Fruit fly (Drosophila melanogaster) whole organism, embryonic: ENCODE data around the gene CG9150.

ENCODE experiments used
- Antp ChIP-seq: fragments of 200-800 bp; sonication (Bioruptor generic); optimal IDR thresholded peaks from 3 replicates; lab custom pipeline; 2016; ENCODE audit warnings: missing biosample characterization, missing genetic modification characterization
- CG10274 ChIP-seq: fragments of 200-800 bp; sonication (Bioruptor generic); optimal IDR thresholded peaks from 3 replicates; lab custom pipeline; 2017; ENCODE audit warnings: missing biosample characterization, mild to moderate bottlenecking, missing genetic modification characterization
- CG11247 ChIP-seq: fragments of 200-800 bp; sonication (Bioruptor generic); IDR thresholded peaks from 2 replicates; pipeline ENCODE4 v1.3.6; 2022; ENCODE audit warnings: missing biosample characterization, missing genetic modification characterization
- CG11696 ChIP-seq: fragments of 200-800 bp; sonication (Bioruptor generic); IDR thresholded peaks from 2 replicates; pipeline ENCODE4 v1.3.6; 2022; ENCODE audit warnings: missing biosample characterization, missing genetic modification characterization
- CG12219 ChIP-seq: fragments of 200-800 bp; sonication (Bioruptor generic); optimal IDR thresholded peaks from 3 replicates; lab custom pipeline; 2018; ENCODE audit warnings: missing biosample characterization, mild to moderate bottlenecking, missing genetic modification characterization
- CG13624 ChIP-seq: fragments of 200-800 bp; sonication (Bioruptor generic); optimal IDR thresholded peaks from 2 replicates; lab custom pipeline; 2016; ENCODE audit warnings: missing biosample characterization, missing genetic modification characterization
- CG14965 ChIP-seq: fragments of 200-800 bp; sonication (Bioruptor generic); optimal IDR thresholded peaks from 2 replicates; lab custom pipeline; 2016; ENCODE audit warnings: missing biosample characterization, missing genetic modification characterization, borderline replicate concordance
- CG15479 ChIP-seq: fragments of 200-800 bp; sonication (Bioruptor generic); optimal IDR thresholded peaks from 3 replicates; lab custom pipeline; 2019; ENCODE audit warnings: missing biosample characterization, mild to moderate bottlenecking, missing genetic modification characterization, moderate library complexity
- CG1647 ChIP-seq: fragments of 200-800 bp; sonication (Bioruptor generic); optimal IDR thresholded peaks from 3 replicates; lab custom pipeline; 2016; ENCODE audit warnings: missing biosample characterization, missing genetic modification characterization
- CG16813 ChIP-seq: fragments of 200-800 bp; sonication (Bioruptor generic); IDR thresholded peaks from 3 replicates; pipeline ENCODE4 v1.3.6; 2022; ENCODE audit warnings: missing biosample characterization, missing genetic modification characterization; ENCODE audit not compliant: partially characterized antibody
- CG17612 ChIP-seq: fragments of 200-800 bp; sonication (Bioruptor generic); IDR thresholded peaks from 2 replicates; pipeline ENCODE4 v1.3.6; 2022; ENCODE audit warnings: missing biosample characterization, missing genetic modification characterization
- CG2116 ChIP-seq: fragments of 200-800 bp; sonication (Bioruptor generic); optimal IDR thresholded peaks from 3 replicates; lab custom pipeline; 2018; ENCODE audit warnings: missing biosample characterization, mild to moderate bottlenecking, missing genetic modification characterization
- CG30431 ChIP-seq: fragments of 200-800 bp; sonication (Bioruptor generic); optimal IDR thresholded peaks from 2 replicates; lab custom pipeline; 2017; ENCODE audit warnings: missing biosample characterization, missing genetic modification characterization
- CG33557 ChIP-seq: fragments of 200-800 bp; sonication (Bioruptor generic); optimal IDR thresholded peaks from 2 replicates; lab custom pipeline; 2019; ENCODE audit warnings: missing biosample characterization, mild to moderate bottlenecking, missing genetic modification characterization, moderate library complexity
- CG4282 ChIP-seq: fragments of 200-800 bp; sonication (Bioruptor generic); optimal IDR thresholded peaks from 2 replicates; lab custom pipeline; 2016; ENCODE audit warnings: missing biosample characterization, missing genetic modification characterization
- CG4617 ChIP-seq: fragments of 200-800 bp; sonication (Bioruptor generic); optimal IDR thresholded peaks from 3 replicates; lab custom pipeline; 2016; ENCODE audit warnings: missing biosample characterization, missing genetic modification characterization, borderline replicate concordance
- CG4730 ChIP-seq: fragments of 200-800 bp; sonication (Bioruptor generic); IDR thresholded peaks from 2 replicates; pipeline ENCODE4 v1.3.6; 2022; ENCODE audit warnings: missing biosample characterization, missing genetic modification characterization
- CG6689 ChIP-seq: fragments of 200-800 bp; sonication (Bioruptor generic); IDR thresholded peaks from 2 replicates; pipeline ENCODE4 v1.3.6; 2022; ENCODE audit warnings: missing biosample characterization, missing genetic modification characterization
- CG7556 ChIP-seq: fragments of 200-800 bp; sonication (Bioruptor generic); optimal IDR thresholded peaks from 2 replicates; lab custom pipeline; 2017; ENCODE audit warnings: missing biosample characterization, mild to moderate bottlenecking, missing genetic modification characterization
- CG7987 ChIP-seq: fragments of 200-800 bp; sonication (Bioruptor generic); optimal IDR thresholded peaks from 2 replicates; lab custom pipeline; 2018; ENCODE audit warnings: missing biosample characterization, mild to moderate bottlenecking, missing genetic modification characterization, moderate library complexity
- CG8281 ChIP-seq: fragments of 200-800 bp; sonication (Bioruptor generic); optimal IDR thresholded peaks from 2 replicates; lab custom pipeline; 2018; ENCODE audit warnings: missing biosample characterization, mild to moderate bottlenecking, missing genetic modification characterization, moderate library complexity
- CG8924 ChIP-seq: fragments of 200-800 bp; optimal IDR thresholded peaks from 3 replicates; lab custom pipeline; 2019; ENCODE audit warnings: missing biosample characterization, mild to moderate bottlenecking, missing genetic modification characterization, moderate library complexity
- CoRest ChIP-seq: fragments of 200-800 bp; sonication (Bioruptor generic); optimal IDR thresholded peaks from 3 replicates; lab custom pipeline; 2018; ENCODE audit warnings: missing biosample characterization, mild to moderate bottlenecking, missing genetic modification characterization, moderate library complexity
- D ChIP-seq, 2 experiments: fragments of 200-800 bp in 1 of 2; fragments of >200 bp in 1 of 2; sonication (Bioruptor generic) in 1 of 2; optimal IDR thresholded peaks; 2 replicates in 1 of 2; 3 replicates in 1 of 2; lab custom pipeline; 2017; ENCODE audit warnings: mild to moderate bottlenecking in 1 of 2, missing biosample characterization in 1 of 2, missing genetic modification characterization in 1 of 2, missing genetic modification reagents in 1 of 2
- Doc2 ChIP-seq: fragments of 200-800 bp; sonication (Bioruptor generic); IDR thresholded peaks from 2 replicates; pipeline ENCODE4 v1.3.6; 2022; ENCODE audit warnings: missing biosample characterization, missing genetic modification characterization
- Gsc ChIP-seq: fragments of 200-800 bp; sonication (Bioruptor generic); IDR thresholded peaks from 2 replicates; pipeline ENCODE4 v1.3.6; 2022; ENCODE audit warnings: missing biosample characterization, missing genetic modification characterization
- HmgZ ChIP-seq: fragments of 200-800 bp; sonication (Bioruptor generic); optimal IDR thresholded peaks from 2 replicates; lab custom pipeline; 2018; ENCODE audit warnings: missing biosample characterization, mild to moderate bottlenecking, missing genetic modification characterization
- Hmx ChIP-seq: fragments of 200-800 bp; sonication (Bioruptor generic); optimal IDR thresholded peaks from 2 replicates; lab custom pipeline; 2016; ENCODE audit warnings: missing biosample characterization, missing genetic modification characterization
- Hr51 ChIP-seq, 2 experiments: fragments of 200-800 bp; sonication (Bioruptor generic); optimal IDR thresholded peaks; 2 replicates in 1 of 2; 3 replicates in 1 of 2; lab custom pipeline; 2016 to 2018; ENCODE audit warnings: missing biosample characterization in 2 of 2, missing genetic modification characterization in 2 of 2, mild to moderate bottlenecking in 1 of 2, moderate library complexity in 1 of 2
- Lpt ChIP-seq: fragments of >200 bp; optimal IDR thresholded peaks from 2 replicates; lab custom pipeline; 2018; ENCODE audit warnings: missing biosample characterization, missing genetic modification characterization
- Mes4 ChIP-seq: fragments of 200-800 bp; sonication (Bioruptor generic); optimal IDR thresholded peaks from 2 replicates; lab custom pipeline; 2016; ENCODE audit warnings: missing biosample characterization, missing genetic modification characterization
- Ptx1 ChIP-seq: fragments of 200-800 bp; sonication (Bioruptor generic); IDR thresholded peaks from 2 replicates; pipeline ENCODE4 v1.3.6; 2022; ENCODE audit warnings: missing biosample characterization, missing genetic modification characterization
- Sry-β ChIP-seq: fragments of 200-800 bp; sonication (Bioruptor generic); optimal IDR thresholded peaks from 2 replicates; lab custom pipeline; 2018; ENCODE audit warnings: missing biosample characterization, mild to moderate bottlenecking, missing genetic modification characterization, moderate library complexity
- Xrp1 ChIP-seq: fragments of 200-800 bp; sonication (Bioruptor generic); IDR thresholded peaks from 2 replicates; pipeline ENCODE4 v1.3.6; 2022; ENCODE audit warnings: missing biosample characterization, missing genetic modification characterization
- al ChIP-seq: fragments of 200-800 bp; sonication (Bioruptor generic); IDR thresholded peaks from 2 replicates; pipeline ENCODE4 v1.3.6; 2022; ENCODE audit warnings: missing biosample characterization, missing genetic modification characterization
- ap ChIP-seq: fragments of 200-800 bp; sonication (Bioruptor generic); IDR thresholded peaks from 2 replicates; pipeline ENCODE4 v1.3.6; 2022; ENCODE audit warnings: missing biosample characterization, missing genetic modification characterization
- btn ChIP-seq: fragments of 200-800 bp; sonication (Bioruptor generic); optimal IDR thresholded peaks from 2 replicates; lab custom pipeline; 2016; ENCODE audit warnings: missing biosample characterization, missing genetic modification characterization
- cas ChIP-seq: fragments of 200-800 bp; sonication (Bioruptor generic); IDR thresholded peaks from 2 replicates; pipeline ENCODE4 v1.3.6; 2022; ENCODE audit warnings: missing biosample characterization, missing genetic modification characterization
- dan ChIP-seq: fragments of 200-800 bp; sonication (Bioruptor generic); IDR thresholded peaks from 2 replicates; pipeline ENCODE4 v1.3.6; 2022; ENCODE audit warnings: missing biosample characterization, missing genetic modification characterization
- dm ChIP-seq: fragments of 200-800 bp; sonication (Bioruptor generic); optimal IDR thresholded peaks from 3 replicates; lab custom pipeline; 2016; ENCODE audit warnings: missing biosample characterization, missing genetic modification characterization
- emc ChIP-seq: fragments of 200-800 bp; sonication (Bioruptor generic); optimal IDR thresholded peaks from 2 replicates; lab custom pipeline; 2016; ENCODE audit warnings: missing biosample characterization, missing genetic modification characterization
- fu2 ChIP-seq: fragments of 200-800 bp; sonication (Bioruptor generic); optimal IDR thresholded peaks from 2 replicates; lab custom pipeline; 2016; ENCODE audit warnings: missing biosample characterization, missing genetic modification characterization
- lmd ChIP-seq: fragments of 200-800 bp; sonication (Bioruptor generic); IDR thresholded peaks from 2 replicates; pipeline ENCODE4 v1.3.6; 2022; ENCODE audit warnings: missing biosample characterization, missing genetic modification characterization
- rib ChIP-seq: fragments of 200-800 bp; sonication (Bioruptor generic); IDR thresholded peaks from 2 replicates; pipeline ENCODE4 v1.3.6; 2022; ENCODE audit warnings: missing biosample characterization, missing genetic modification characterization
- salm ChIP-seq: fragments of 200-800 bp; sonication (Bioruptor generic); optimal IDR thresholded peaks from 2 replicates; lab custom pipeline; 2018; ENCODE audit warnings: missing biosample characterization, mild to moderate bottlenecking, missing genetic modification characterization
- schlank ChIP-seq: fragments of 200-800 bp; sonication (Bioruptor generic); optimal IDR thresholded peaks from 2 replicates; lab custom pipeline; 2018; ENCODE audit warnings: missing biosample characterization, mild to moderate bottlenecking, missing genetic modification characterization
- so ChIP-seq: fragments of 200-800 bp; sonication (Bioruptor generic); IDR thresholded peaks from 3 replicates; pipeline ENCODE4 v1.3.6; 2022; ENCODE audit warnings: missing biosample characterization, missing genetic modification characterization
- ssp ChIP-seq: fragments of 200-800 bp; sonication (Bioruptor generic); IDR thresholded peaks from 2 replicates; pipeline ENCODE4 v1.3.6; 2022; ENCODE audit warnings: missing biosample characterization, missing genetic modification characterization
- tio ChIP-seq: fragments of 200-800 bp; sonication (Bioruptor generic); optimal IDR thresholded peaks from 2 replicates; lab custom pipeline; 2017; ENCODE audit warnings: missing biosample characterization, missing genetic modification characterization, inconsistent platforms
- trh ChIP-seq: fragments of 200-800 bp; sonication (Bioruptor generic); optimal IDR thresholded peaks from 2 replicates; lab custom pipeline; 2016; ENCODE audit warnings: missing biosample characterization, missing genetic modification characterization
- zen ChIP-seq: fragments of 200-800 bp; sonication (Bioruptor generic); optimal IDR thresholded peaks from 3 replicates; lab custom pipeline; 2018; ENCODE audit warnings: missing biosample characterization, mild to moderate bottlenecking, missing genetic modification characterization, moderate library complexity

CG9150 gene

dm6 chr2L:6082936-6083627, 14.7 kb upstream of the CG9150 start (continued):
- TF ChIP-seq CG13624 (GFP tag; lab: Kevin White, UChicago) = no peak
- no peak for TF ChIP-seq trh
- TF ChIP-seq Doc2 (GFP tag; lab: Robert Waterston, UW) = no peak
- TF ChIP-seq CG33557 (GFP tag; lab: Kevin White, UChicago) = peak; percentile 36
- TF ChIP-seq CG4730 (GFP tag; lab: Robert Waterston, UW) = no peak
- no peak for TF ChIP-seq CG16813
- no peak for TF ChIP-seq Antp (GFP tag; lab: Kevin White, UChicago)
- TF ChIP-seq fu2 (GFP tag; lab: Kevin White, UChicago) = no peak
- TF ChIP-seq CG30431 (GFP tag; lab: Kevin White, UChicago) = no peak
- no peak for TF ChIP-seq Mes4
- no peak for TF ChIP-seq D (optimal IDR thresholded peaks at IDR 0.05; lab: Kevin White, UChicago)
- TF ChIP-seq D (GFP tag; optimal IDR thresholded peaks at IDR 0.05; lab: Kevin White, UChicago) = no peak
- TF ChIP-seq Xrp1 (GFP tag; lab: Robert Waterston, UW) = no peak
- TF ChIP-seq btn (GFP tag; lab: Kevin White, UChicago) = no peak
- TF ChIP-seq CG4617 = no peak
- no peak for TF ChIP-seq Gsc
- TF ChIP-seq Ptx1 (GFP tag; lab: Robert Waterston, UW) = no peak
- TF ChIP-seq CG4282 = no peak
- no peak for TF ChIP-seq CoRest (tag; lab: Kevin White, UChicago)
- peak; percentile 8 for TF ChIP-seq schlank
- no peak for TF ChIP-seq Lpt
- no peak for TF ChIP-seq CG6689 (GFP tag; lab: Robert Waterston, UW)
- TF ChIP-seq Hmx (GFP tag; lab: Kevin White, UChicago) = no peak
- TF ChIP-seq CG7987 (GFP tag; lab: Kevin White, UChicago) = no peak
- TF ChIP-seq CG8281 (tag; lab: Kevin White, UChicago) = no peak
- TF ChIP-seq emc = no peak
- TF ChIP-seq Sry-β (GFP tag; lab: Kevin White, UChicago) = no peak
- no peak for TF ChIP-seq dan (GFP tag; lab: Robert Waterston, UW)
- TF ChIP-seq HmgZ (tag; lab: Kevin White, UChicago) = peak; percentile 41
- TF ChIP-seq CG7556 = peak; percentile 5
- no peak for TF ChIP-seq CG11247
- TF ChIP-seq so (GFP tag; lab: Robert Waterston, UW) = no peak
- peak; percentile 18 for TF ChIP-seq CG2116 (GFP tag; lab: Kevin White, UChicago)
- TF ChIP-seq zen (tag; lab: Kevin White, UChicago) = no peak
- TF ChIP-seq rib (GFP tag; lab: Robert Waterston, UW) = no peak
- TF ChIP-seq salm (tag; lab: Kevin White, UChicago) = peak; percentile 11
- TF ChIP-seq Hr51 (GFP tag; optimal IDR thresholded peaks at IDR 0.05; lab: Kevin White, UChicago) = no peak
- peak; percentile 9 for TF ChIP-seq CG12219 (GFP tag; lab: Kevin White, UChicago)
- no peak for TF ChIP-seq CG17612
- no peak for TF ChIP-seq CG11696 (GFP tag; lab: Robert Waterston, UW)
- no peak for TF ChIP-seq CG15479 (GFP tag; lab: Kevin White, UChicago)
- no peak for TF ChIP-seq cas (GFP tag; lab: Robert Waterston, UW)
- no peak for TF ChIP-seq al
- no peak for TF ChIP-seq lmd (GFP tag; lab: Robert Waterston, UW)
- TF ChIP-seq ap (GFP tag; lab: Robert Waterston, UW) = no peak
- no peak for TF ChIP-seq CG14965
- TF ChIP-seq CG1647 (GFP tag; lab: Kevin White, UChicago) = no peak
- TF ChIP-seq tio (GFP tag; lab: Kevin White, UChicago) = no peak
- TF ChIP-seq CG10274 (GFP tag; lab: Kevin White, UChicago) = no peak
- TF ChIP-seq CG8924 = peak; percentile 37
- no peak for TF ChIP-seq ssp
- TF ChIP-seq dm (GFP tag; lab: Kevin White, UChicago) = no peak
